Worm (Caenorhabditis elegans) whole organism, late embryonic: ENCODE results near the gene sdz-27.

Source experiments
- ceh-22 ChIP-seq: sonication (generic microtip); optimal IDR thresholded peaks from 2 replicates; lab custom pipeline; 2017; ENCODE audit warnings: missing biosample characterization, missing genetic modification characterization
- pros-1 ChIP-seq: fragments of 150-350 bp; optimal IDR thresholded peaks from 2 replicates; lab custom pipeline; 2014; ENCODE audit warnings: missing biosample characterization, missing genetic modification reagents, missing genetic modification characterization

ce11 chrIV:11174772-11175171 is 12.1 kb upstream of the sdz-27 start:
- TF ChIP-seq ceh-22 (tag; lab: Kevin White, UChicago) = no peak
- no peak for TF ChIP-seq pros-1 (tag; lab: Kevin White, UChicago)
